Fruit fly (Drosophila melanogaster): Measurements from ENCODE around the gene cad.

cad gene

dm6 chr2L:20805624-20806339 lies 35.3 kb downstream of the cad start (continued):
- peak; percentile 93 for TF ChIP-seq CG13894 (tag; optimal IDR thresholded peaks at IDR 0.05)
- peak; percentile 92 for TF ChIP-seq fd3F (GFP tag; optimal IDR thresholded peaks at IDR 0.05)
- TF ChIP-seq lola (GFP tag; optimal IDR thresholded peaks at IDR 0.05): peak in 1 of 3 experiments; percentile 92
- TF ChIP-seq CG7556 (GFP tag; optimal IDR thresholded peaks at IDR 0.05): peak; percentile 97
- peak; percentile 92 for TF ChIP-seq CG30431 (GFP tag; optimal IDR thresholded peaks at IDR 0.05)
- peak; percentile 93 for TF ChIP-seq ranshi (GFP tag; IDR thresholded peaks at IDR 0.05)
- TF ChIP-seq Dbx (GFP tag; IDR thresholded peaks at IDR 0.05): peak; percentile 96
- TF ChIP-seq CG1529 (GFP tag; optimal IDR thresholded peaks at IDR 0.05): peak; percentile 94
- peak; percentile 97 for TF ChIP-seq so (GFP tag; IDR thresholded peaks at IDR 0.05)
- TF ChIP-seq Sox100B (GFP tag; optimal IDR thresholded peaks at IDR 0.05): peak; percentile 92
- TF ChIP-seq Dip3 (GFP tag; optimal IDR thresholded peaks at IDR 0.05): peak; percentile 85
- peak; percentile 92 for TF ChIP-seq CG14710 (tag; optimal IDR thresholded peaks at IDR 0.05)
- TF ChIP-seq Nf-YA (GFP tag; IDR thresholded peaks at IDR 0.05): peak; percentile 87
- peak; percentile 96 for TF ChIP-seq CG10209 (GFP tag; optimal IDR thresholded peaks at IDR 0.05)
- no peak for TF ChIP-seq gfzf (GFP tag; optimal IDR thresholded peaks at IDR 0.05)
- peak; percentile 85 for TF ChIP-seq nerfin-2 (GFP tag; IDR thresholded peaks at IDR 0.05; ENCODE audit: partially characterized antibody)
- TF ChIP-seq D19B (GFP tag; optimal IDR thresholded peaks at IDR 0.05): peak; percentile 100
- peak; percentile 94 for TF ChIP-seq NfI (GFP tag; optimal IDR thresholded peaks at IDR 0.05)
- peak; percentile 95 for TF ChIP-seq CG32767 (GFP tag; IDR thresholded peaks at IDR 0.05)
- TF ChIP-seq bowl (GFP tag; IDR thresholded peaks at IDR 0.05): peak; percentile 89
- TF ChIP-seq gt (GFP tag; IDR thresholded peaks at IDR 0.05): peak; percentile 75
- peak; percentile 96 for TF ChIP-seq CG18262 (tag; optimal IDR thresholded peaks at IDR 0.05)
- TF ChIP-seq hbn (GFP tag; IDR thresholded peaks at IDR 0.05; ENCODE audit: partially characterized antibody): 0 out of 2 replicates have a peak, but pooled peaks have one; percentile 34
- TF ChIP-seq CG11456 (GFP tag; IDR thresholded peaks at IDR 0.05): peak; percentile 94; the same call in 2 of the 3 replicates
- TF ChIP-seq D (optimal IDR thresholded peaks at IDR 0.05): no peak
- peak; percentile 90 for TF ChIP-seq D (GFP tag; optimal IDR thresholded peaks at IDR 0.05)
- peak; percentile 97 for TF ChIP-seq CG17359 (tag; optimal IDR thresholded peaks at IDR 0.05)
- TF ChIP-seq phol (tag; optimal IDR thresholded peaks at IDR 0.05): peak; percentile 95
- TF ChIP-seq ro (GFP tag; IDR thresholded peaks at IDR 0.05): peak; percentile 89
- TF ChIP-seq CG9797 (GFP tag; optimal IDR thresholded peaks at IDR 0.05): peak; percentile 35
- peak; percentile 92 for TF ChIP-seq H15 (GFP tag; IDR thresholded peaks at IDR 0.05)
- TF ChIP-seq p53 (GFP tag; optimal IDR thresholded peaks at IDR 0.05): peak; percentile 18
- peak; percentile 96 for TF ChIP-seq CG17361 (GFP tag; IDR thresholded peaks at IDR 0.05)
- TF ChIP-seq nerfin-1 (tag; optimal IDR thresholded peaks at IDR 0.05): peak; percentile 89
- TF ChIP-seq caup (GFP tag; optimal IDR thresholded peaks at IDR 0.05; ENCODE audit: severe bottlenecking): peak; percentile 94
- TF ChIP-seq Ada2b (GFP tag; IDR thresholded peaks at IDR 0.05): peak; percentile 94
- TF ChIP-seq CG7987 (GFP tag; optimal IDR thresholded peaks at IDR 0.05): peak; percentile 88
- TF ChIP-seq row (GFP tag; IDR thresholded peaks at IDR 0.05): peak; percentile 99
- TF ChIP-seq CG5245 (GFP tag; optimal IDR thresholded peaks at IDR 0.05): peak; percentile 89
- TF ChIP-seq CG34376 (GFP tag; optimal IDR thresholded peaks at IDR 0.05): peak; percentile 92
- TF ChIP-seq HLH3B (GFP tag; IDR thresholded peaks at IDR 0.05): peak; percentile 91
- peak; percentile 90 for TF ChIP-seq CG7357 (GFP tag; IDR thresholded peaks at IDR 0.05)
- TF ChIP-seq C15 (GFP tag; IDR thresholded peaks at IDR 0.05): peak; percentile 90
- TF ChIP-seq zfh2 (GFP tag; optimal IDR thresholded peaks at IDR 0.05): peak; percentile 88
- TF ChIP-seq CG2129 (GFP tag; IDR thresholded peaks at IDR 0.05; ENCODE audit: partially characterized antibody): no peak
- peak; percentile 65 for TF ChIP-seq CG11398 (GFP tag; optimal IDR thresholded peaks at IDR 0.05)
- peak in 1 of 2 experiments; percentile 94 for TF ChIP-seq Eip74EF (GFP tag; optimal IDR thresholded peaks at IDR 0.05)
- TF ChIP-seq zen (tag; optimal IDR thresholded peaks at IDR 0.05): peak; percentile 86

Data from whole organism, embryonic.